Worm (Caenorhabditis elegans) whole organism, early embryonic: ENCODE data around the gene cul-4.

Experiments
- B0310.2 ChIP-seq: sonication (generic microtip); optimal IDR thresholded peaks from 2 replicates; lab custom pipeline; 2016; ENCODE audit warnings: mild to moderate bottlenecking, missing genetic modification characterization, missing compliant biosample characterization
- F13C5.2 ChIP-seq: sonication (generic microtip); optimal IDR thresholded peaks from 2 replicates; lab custom pipeline; 2017; ENCODE audit warnings: mild to moderate bottlenecking, missing genetic modification characterization, inconsistent platforms, missing compliant biosample characterization
- ama-1 ChIP-seq: fragments of 150-350 bp; optimal IDR thresholded peaks from 2 replicates; lab custom pipeline; 2014
- ceh-36 ChIP-seq: sonication (generic microtip); optimal IDR thresholded peaks from 2 replicates; lab custom pipeline; 2016; ENCODE audit warnings: missing genetic modification characterization, inconsistent platforms, missing compliant biosample characterization
- ets-7 ChIP-seq: sonication (generic microtip); optimal IDR thresholded peaks from 2 replicates; lab custom pipeline; 2016; ENCODE audit warnings: missing genotype, missing genetic modification characterization, missing compliant biosample characterization
- flt-1 ChIP-seq: fragments of 200-800 bp; sonication (Bioruptor generic); IDR thresholded peaks from 2 replicates; pipeline ENCODE4 v1.3.6; 2022; ENCODE audit warnings: missing genetic modification characterization, missing compliant biosample characterization
- hmbx-1 ChIP-seq: sonication (generic microtip); optimal IDR thresholded peaks from 2 replicates; lab custom pipeline; 2016; ENCODE audit warnings: mild to moderate bottlenecking, missing genetic modification characterization, missing compliant biosample characterization
- hmg-4 ChIP-seq: fragments of 200-800 bp; sonication (Bioruptor generic); optimal IDR thresholded peaks from 2 replicates; lab custom pipeline; 2018; ENCODE audit warnings: mild to moderate bottlenecking, missing genetic modification characterization, missing compliant biosample characterization
- pes-1 ChIP-seq: fragments of 200-800 bp; sonication (Bioruptor generic); IDR thresholded peaks from 2 replicates; pipeline ENCODE4 v1.3.6; 2022; ENCODE audit warnings: missing genetic modification reagents, missing genetic modification characterization, missing compliant biosample characterization

DNA sequence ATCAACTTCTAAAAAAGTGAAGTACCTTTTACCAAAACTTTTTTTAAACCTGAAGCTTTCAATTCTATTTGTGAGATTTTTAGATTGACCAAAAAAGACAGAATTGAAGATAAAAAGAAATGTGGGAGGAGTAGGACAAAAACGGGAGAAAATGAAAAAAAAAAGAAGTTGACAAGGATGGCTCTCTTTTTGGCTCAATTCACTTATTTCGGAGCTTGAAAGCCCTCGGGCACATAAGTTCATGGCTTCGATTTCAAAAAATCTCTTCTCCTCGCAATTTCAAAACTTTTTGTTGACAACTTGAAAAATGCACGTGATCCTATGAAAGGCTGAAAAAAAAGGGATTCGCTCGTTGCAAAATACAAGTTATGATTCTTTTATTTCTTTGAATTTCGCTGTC, 24.3 kb downstream of the cul-4 start:
- TF ChIP-seq ets-7 (tag; lab: Kevin White, UChicago) (no peak), B0310.2 (no peak), ama-1 (lab: Kevin White, UChicago) (no peak), hmbx-1 (tag; lab: Kevin White, UChicago) (no peak), hmg-4 (no peak), ceh-36 (no peak), flt-1 (GFP tag; lab: Robert Waterston, UW) (no peak), pes-1 (GFP tag; lab: Robert Waterston, UW) (no peak), F13C5.2 (no peak)
